Worm (Caenorhabditis elegans): ENCODE data around the gene C15C8.6.

The C15C8.6 gene

ce11 chrV:12795196-12795595, 43.9 kb upstream of the C15C8.6 start, which contains the start of gene ugt-4:
ugt-4 (minus strand) TSS chrV:12795336.
- TF ChIP-seq nhr-80 (tag; optimal IDR thresholded peaks at IDR 0.05) (peak; percentile 62), somi-1 (GFP tag; optimal IDR thresholded peaks at IDR 0.05) (no peak), Y53F4B.3 (GFP tag; IDR thresholded peaks at IDR 0.05) (no peak)

- TF ChIP-seq cebp-1 (GFP tag; IDR thresholded peaks at IDR 0.05) (no peak), cebp-1 (tag; optimal IDR thresholded peaks at IDR 0.05) (no peak), F57A8.1 (GFP tag; optimal IDR thresholded peaks at IDR 0.05) (no peak), nhr-80 (tag; optimal IDR thresholded peaks at IDR 0.05) (peak; percentile 22)
Measured at ce11 chrV:12792752-12793151, 41.4 kb upstream of the C15C8.6 start, which contains the start of gene ugt-5. ugt-5 (minus strand) TSS chrV:12792965.

DNA sequence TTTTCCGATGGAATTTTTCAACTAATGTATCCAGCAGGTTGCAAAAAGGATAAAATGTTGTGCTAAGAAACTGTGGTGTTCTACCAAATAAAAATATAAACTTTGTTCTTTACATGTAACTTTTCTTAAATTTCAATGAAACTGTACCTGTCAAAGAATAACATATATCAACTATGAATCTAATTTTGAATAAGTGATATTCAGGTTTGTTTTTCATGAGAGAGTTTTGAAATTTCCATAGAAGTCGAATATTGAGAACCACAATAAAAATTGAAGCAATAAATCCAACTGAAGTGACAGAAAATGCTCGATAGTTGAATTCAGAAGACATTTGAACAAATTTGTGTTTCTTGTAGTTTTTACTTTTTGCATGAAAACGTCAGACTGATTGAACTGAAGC, 38.8 kb upstream of the C15C8.6 start, which contains the start of gene srbc-43:
srbc-43 (minus strand) TSS at position 331 of the 400 bp plus-strand sequence.
- TF ChIP-seq hmg-20 (GFP tag; IDR thresholded peaks at IDR 0.05) (no peak), bed-1 (GFP tag; IDR thresholded peaks at IDR 0.05) (no peak)

DNA sequence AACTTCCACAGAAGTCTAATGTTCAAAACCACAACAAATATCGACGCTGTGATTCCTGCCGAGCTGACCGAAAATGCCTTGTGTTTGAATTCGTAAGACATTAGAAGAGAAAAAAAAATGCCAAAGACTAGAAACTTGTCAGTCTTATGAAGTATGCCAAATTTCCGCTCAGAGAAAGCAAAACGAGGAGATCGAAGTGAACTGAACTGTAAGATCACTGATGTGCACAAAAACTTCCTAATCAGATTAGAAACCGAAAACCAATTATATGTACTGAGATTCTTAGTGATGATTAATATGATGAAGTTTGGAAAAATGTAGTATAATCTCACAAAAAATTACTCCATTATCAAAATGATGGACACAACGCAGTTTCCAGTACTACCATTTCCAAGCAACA, 37.1 kb upstream of the C15C8.6 start, which contains the start of gene srbc-44:
srbc-44 (minus strand) TSS at position 101 of the 400 bp plus-strand sequence.
- TF ChIP-seq nhr-120 (GFP tag; IDR thresholded peaks at IDR 0.05), result no peak
- TF ChIP-seq hrde-1 (tag; optimal IDR thresholded peaks at IDR 0.05; ENCODE audit: borderline replicate concordance), result no peak
- TF ChIP-seq sea-2 (GFP tag; IDR thresholded peaks at IDR 0.05), result no peak
- TF ChIP-seq B0019.2 (GFP tag; conservative IDR thresholded peaks at IDR 0.05), result no peak
- TF ChIP-seq ceh-79 (tag; optimal IDR thresholded peaks at IDR 0.05), result no peak
- TF ChIP-seq K12H6.12 (tag; optimal IDR thresholded peaks at IDR 0.05), result no peak
- TF ChIP-seq ztf-6 (GFP tag; IDR thresholded peaks at IDR 0.05), result no peak
- no peak for TF ChIP-seq ztf-28 (GFP tag; IDR thresholded peaks at IDR 0.05)
- TF ChIP-seq athp-1 (tag; optimal IDR thresholded peaks at IDR 0.05), result no peak
- no peak for TF ChIP-seq hsf-1 (GFP tag; IDR thresholded peaks at IDR 0.05)

DNA sequence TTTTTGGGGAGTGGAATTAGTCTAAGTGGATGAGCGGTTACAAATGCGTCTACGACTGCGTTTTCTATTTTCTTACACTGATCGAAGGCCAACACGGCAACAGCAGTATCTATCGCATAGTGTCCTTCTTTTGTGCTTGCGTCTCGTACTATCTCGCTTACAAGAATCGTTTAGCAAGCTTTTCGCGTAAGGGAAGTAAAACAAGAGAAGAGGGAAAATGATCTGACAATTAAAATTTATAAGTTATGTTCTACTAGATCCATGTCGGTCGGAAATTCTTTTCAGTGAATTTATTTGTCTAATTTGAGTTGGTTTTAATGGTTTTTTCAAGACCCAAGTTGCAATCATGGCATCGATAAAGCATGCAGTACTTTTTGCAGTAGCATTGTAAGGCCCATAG, 35.7 kb upstream of the C15C8.6 start, which contains the start of gene fkb-4:
fkb-4 (minus strand) TSS at position 101 of the 400 bp plus-strand sequence.
- TF ChIP-seq pbrm-1 (GFP tag; IDR thresholded peaks at IDR 0.05), result no peak
- no peak for TF ChIP-seq attf-3 (GFP tag; conservative IDR thresholded peaks at IDR 0.05)
- no peak for TF ChIP-seq gei-17 (GFP tag; optimal IDR thresholded peaks at IDR 0.05)
- no peak for TF ChIP-seq F39B2.1 (GFP tag; IDR thresholded peaks at IDR 0.05)
- no peak for TF ChIP-seq ztf-3 (GFP tag; optimal IDR thresholded peaks at IDR 0.05)
- no peak for TF ChIP-seq F57C9.4 (tag; optimal IDR thresholded peaks at IDR 0.05)
- TF ChIP-seq ZK185.1 (tag; optimal IDR thresholded peaks at IDR 0.05; ENCODE audit: poor library complexity, severe bottlenecking), result no peak
- TF ChIP-seq F23B12.7 (tag; optimal IDR thresholded peaks at IDR 0.05; ENCODE audit: insufficient read depth), result no peak
- TF ChIP-seq ccch-3 (GFP tag; optimal IDR thresholded peaks at IDR 0.05), result no peak
- TF ChIP-seq Y79H2A.3 (GFP tag; conservative IDR thresholded peaks at IDR 0.05), result no peak
- no peak for TF ChIP-seq C17E4.6 (GFP tag; IDR thresholded peaks at IDR 0.05)
- TF ChIP-seq attf-5 (GFP tag; optimal IDR thresholded peaks at IDR 0.05), result no peak
- no peak for TF ChIP-seq dpl-1 (GFP tag; optimal IDR thresholded peaks at IDR 0.05)
- no peak for TF ChIP-seq dox-1 (GFP tag; IDR thresholded peaks at IDR 0.05)
- TF ChIP-seq ceh-58 (GFP tag; IDR thresholded peaks at IDR 0.05), result no peak

Data from whole organism, young adult.